Worm (Caenorhabditis elegans) whole organism, L4/young adult: ENCODE results near the gene K10D2.8.

Source experiments
- W03F9.2 ChIP-seq: fragments of 150-350 bp; optimal IDR thresholded peaks from 2 replicates; lab custom pipeline; 2014; ENCODE audit warnings: missing biosample characterization, missing genetic modification characterization
- him-1 ChIP-seq: sonication (generic microtip); optimal IDR thresholded peaks from 2 replicates; lab custom pipeline; 2016; ENCODE audit warnings: missing genotype, missing genetic modification reagents, missing genetic modification characterization, missing compliant biosample characterization

ce11 chrIII:5218687-5219086 is 30.2 kb downstream of the K10D2.8 start, which contains the start of gene ZC155.2:
- no peak for TF ChIP-seq him-1 (tag; lab: Kevin White, UChicago)
- TF ChIP-seq W03F9.2 (tag; lab: Kevin White, UChicago) = no peak
